Fruit fly (Drosophila melanogaster) whole organism, adult: Measurements from ENCODE around the gene CG9933.

ENCODE experiments used
- CG11617 ChIP-seq: fragments of 200-800 bp; sonication (Bioruptor generic); optimal IDR thresholded peaks from 2 replicates; lab custom pipeline; 2017; ENCODE audit warnings: mild to moderate bottlenecking, missing biosample characterization, missing genetic modification reagents, missing genetic modification characterization
- CG12768 ChIP-seq: fragments of 200-800 bp; sonication (Bioruptor generic); optimal IDR thresholded peaks from 2 replicates; lab custom pipeline; 2017; ENCODE audit warnings: missing biosample characterization, missing genetic modification characterization, mild to moderate bottlenecking, moderate library complexity, missing genetic modification reagents
- CG14711 ChIP-seq: fragments of 200-800 bp; sonication (Bioruptor generic); optimal IDR thresholded peaks from 2 replicates; lab custom pipeline; 2018; ENCODE audit warnings: missing biosample characterization, mild to moderate bottlenecking, missing genetic modification characterization, moderate library complexity
- CG1620 ChIP-seq: fragments of 200-800 bp; sonication (Bioruptor generic); optimal IDR thresholded peaks from 2 replicates; lab custom pipeline; 2016; ENCODE audit warnings: missing biosample characterization, missing genetic modification characterization
- CG33017 ChIP-seq: fragments of 200-800 bp; sonication (Bioruptor generic); optimal IDR thresholded peaks from 2 replicates; lab custom pipeline; 2018; ENCODE audit warnings: missing biosample characterization, mild to moderate bottlenecking, missing genetic modification characterization, moderate library complexity
- CG5204 ChIP-seq: fragments of 200-800 bp; sonication (Bioruptor generic); optimal IDR thresholded peaks from 2 replicates; lab custom pipeline; 2016; ENCODE audit warnings: missing biosample characterization, missing genetic modification characterization
- CG7045 ChIP-seq: fragments of 200-800 bp; sonication (Bioruptor generic); optimal IDR thresholded peaks from 2 replicates; lab custom pipeline; 2017; ENCODE audit warnings: missing biosample characterization, mild to moderate bottlenecking, missing genetic modification characterization
- CG7101 ChIP-seq: fragments of 200-800 bp; sonication (Bioruptor generic); optimal IDR thresholded peaks from 2 replicates; lab custom pipeline; 2018; ENCODE audit warnings: missing biosample characterization, mild to moderate bottlenecking, missing genetic modification characterization, moderate library complexity
- Clk ChIP-seq: fragments of 200-800 bp; sonication (Bioruptor generic); optimal IDR thresholded peaks from 2 replicates; lab custom pipeline; 2017; ENCODE audit warnings: missing biosample characterization, missing genetic modification characterization
- Crg-1 ChIP-seq: fragments of 200-800 bp; sonication (Bioruptor generic); optimal IDR thresholded peaks from 2 replicates; lab custom pipeline; 2016; ENCODE audit warnings: missing biosample characterization, missing genetic modification characterization
- Hr96 ChIP-seq: fragments of 200-800 bp; sonication (Bioruptor generic); optimal IDR thresholded peaks from 2 replicates; lab custom pipeline; 2016; ENCODE audit warnings: missing biosample characterization, missing genetic modification characterization
- Mnt ChIP-seq: fragments of 200-800 bp; sonication (Bioruptor generic); optimal IDR thresholded peaks from 2 replicates; lab custom pipeline; 2016; ENCODE audit warnings: missing biosample characterization, mild to moderate bottlenecking, missing genetic modification characterization
- bab1 ChIP-seq: fragments of 200-800 bp; sonication (Bioruptor generic); optimal IDR thresholded peaks from 3 replicates; lab custom pipeline; 2019; ENCODE audit warnings: missing biosample characterization, mild to moderate bottlenecking, missing genetic modification characterization, moderate library complexity
- cic ChIP-seq: fragments of 200-800 bp; sonication (Bioruptor generic); optimal IDR thresholded peaks from 2 replicates; lab custom pipeline; 2017; ENCODE audit warnings: missing biosample characterization, mild to moderate bottlenecking, missing genetic modification characterization, moderate library complexity
- cnc ChIP-seq, 2 experiments: fragments of >200 bp; optimal IDR thresholded peaks; 2 replicates each; lab custom pipeline; 2017
- kay ChIP-seq: fragments of 200-800 bp; sonication (Bioruptor generic); peaks from one replicate; lab custom pipeline; 2016; ENCODE audit warnings: missing biosample characterization, missing genetic modification characterization, borderline replicate concordance
- ovo ChIP-seq: fragments of 200-800 bp; sonication (Bioruptor generic); optimal IDR thresholded peaks from 2 replicates; lab custom pipeline; 2016; ENCODE audit warnings: missing biosample characterization, missing genetic modification characterization
- pad ChIP-seq: fragments of 200-800 bp; sonication (Bioruptor generic); optimal IDR thresholded peaks from 3 replicates; lab custom pipeline; 2017; ENCODE audit warnings: missing biosample characterization, missing genetic modification characterization, mild to moderate bottlenecking, moderate library complexity, missing genetic modification reagents
- tj ChIP-seq: fragments of 200-800 bp; sonication (Bioruptor generic); optimal IDR thresholded peaks from 3 replicates; lab custom pipeline; 2017; ENCODE audit warnings: missing biosample characterization, mild to moderate bottlenecking, missing genetic modification characterization, moderate library complexity
- toe ChIP-seq: fragments of 200-800 bp; sonication (Bioruptor generic); optimal IDR thresholded peaks from 2 replicates; lab custom pipeline; 2016; ENCODE audit warnings: missing biosample characterization, missing genetic modification characterization

The CG9933 gene

DNA sequence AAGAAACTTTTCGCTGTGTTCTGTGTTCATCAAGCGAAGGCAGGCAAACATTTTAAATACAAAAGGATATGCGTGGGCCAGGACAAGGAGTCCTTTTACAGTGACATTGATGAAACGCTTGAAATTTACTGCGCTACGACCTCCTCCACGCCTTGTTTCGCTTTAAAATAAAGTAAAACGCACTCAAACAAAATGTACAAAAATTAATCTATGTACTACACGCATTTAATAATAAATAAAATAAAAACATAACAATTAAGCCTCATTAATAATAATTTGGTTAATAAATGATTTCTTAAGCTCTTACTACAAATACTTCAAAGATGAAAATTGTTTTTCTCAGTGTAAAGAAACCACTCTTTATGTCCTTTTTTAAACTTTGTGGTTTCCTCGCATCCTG is 36.1 kb downstream of the CG9933 start:
- TF ChIP-seq CG14711 (tag; lab: Kevin White, UChicago) (no peak), Crg-1 (GFP tag; lab: Kevin White, UChicago) (no peak), Hr96 (GFP tag; lab: Kevin White, UChicago) (no peak), CG11617 (GFP tag; lab: Kevin White, UChicago) (no peak), cic (GFP tag; lab: Kevin White, UChicago) (no peak), ovo (no peak), CG7101 (tag; lab: Kevin White, UChicago) (no peak), tj (GFP tag; lab: Kevin White, UChicago) (no peak), CG1620 (no peak), CG7045 (GFP tag; lab: Kevin White, UChicago) (no peak), CG12768 (GFP tag; lab: Kevin White, UChicago) (no peak), Mnt (no peak)

DNA sequence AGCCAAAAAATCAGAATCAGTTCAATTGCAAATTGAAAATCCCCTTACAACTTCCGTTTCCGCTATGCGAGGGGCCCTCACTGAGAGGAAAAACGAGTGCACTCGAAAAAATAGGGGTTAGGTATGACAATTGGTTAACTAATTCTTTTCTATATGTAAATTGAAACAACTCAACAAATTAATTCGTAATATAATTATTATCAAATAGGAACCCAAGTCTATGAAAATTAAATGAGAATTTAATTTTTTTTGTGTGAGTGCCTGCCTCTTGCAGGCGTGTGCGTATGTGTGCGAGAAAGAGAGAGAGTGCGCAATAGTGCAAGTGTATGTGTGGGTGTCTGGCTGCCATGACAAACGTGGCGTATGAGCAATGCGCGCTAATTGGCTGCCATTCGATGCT is 39.0 kb downstream of the CG9933 start:
- TF ChIP-seq kay (peak; percentile 19), cnc (optimal IDR thresholded peaks at IDR 0.05; lab: Kevin White, UChicago) (no peak)

DNA sequence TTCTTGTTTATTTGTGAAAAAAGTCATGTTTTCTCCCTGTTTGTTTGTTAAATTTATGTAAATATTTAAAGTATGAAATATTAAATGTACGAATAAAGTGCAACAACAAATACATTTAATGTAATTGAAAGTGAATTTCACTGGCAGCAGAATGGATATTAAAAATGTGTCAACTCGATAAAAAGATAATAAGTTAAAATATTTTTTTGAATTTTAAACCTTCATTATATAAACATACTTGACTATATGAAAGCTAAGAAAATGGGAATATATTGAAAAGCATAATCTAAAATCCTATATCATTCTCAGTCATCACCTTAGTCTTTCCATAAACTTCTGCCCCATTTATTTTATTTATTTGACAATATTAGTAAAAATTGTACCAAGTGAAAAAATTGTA is 42.6 kb downstream of the CG9933 start, which contains the start of gene Vha68-3:
TSS of gene Vha68-3 (plus strand) at position 301 of the 400 bp plus-strand sequence.
- TF ChIP-seq pad (GFP tag; lab: Kevin White, UChicago), result no peak
- no peak for TF ChIP-seq cnc (optimal IDR thresholded peaks at IDR 0.05; lab: Kevin White, UChicago)
- no peak for TF ChIP-seq CG11617 (GFP tag; lab: Kevin White, UChicago)
- no peak for TF ChIP-seq CG5204 (GFP tag; lab: Kevin White, UChicago)
- no peak for TF ChIP-seq toe (GFP tag; lab: Kevin White, UChicago)
- TF ChIP-seq Crg-1 (GFP tag; lab: Kevin White, UChicago), result no peak
- TF ChIP-seq tj (GFP tag; lab: Kevin White, UChicago), result no peak
- TF ChIP-seq CG7101 (tag; lab: Kevin White, UChicago), result no peak
- no peak for TF ChIP-seq cic (GFP tag; lab: Kevin White, UChicago)

DNA sequence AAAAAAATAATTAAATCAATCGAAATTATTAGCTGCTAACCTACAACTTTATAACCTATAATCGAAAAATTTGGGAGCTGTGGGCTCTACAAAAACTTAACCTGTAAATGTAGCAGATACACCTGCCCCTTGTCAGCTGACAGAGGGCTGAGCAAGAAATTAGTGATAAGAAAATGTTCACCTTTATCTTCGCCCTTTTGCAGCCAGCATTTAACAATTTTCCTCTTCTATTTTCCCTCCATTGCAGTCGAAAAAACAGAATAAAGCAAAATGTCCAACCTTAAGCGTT is 45.8 kb downstream of the CG9933 start:
- no peak for TF ChIP-seq ovo
- TF ChIP-seq CG14711 (tag; lab: Kevin White, UChicago), result no peak
- peak; percentile 82 for TF ChIP-seq kay

DNA sequence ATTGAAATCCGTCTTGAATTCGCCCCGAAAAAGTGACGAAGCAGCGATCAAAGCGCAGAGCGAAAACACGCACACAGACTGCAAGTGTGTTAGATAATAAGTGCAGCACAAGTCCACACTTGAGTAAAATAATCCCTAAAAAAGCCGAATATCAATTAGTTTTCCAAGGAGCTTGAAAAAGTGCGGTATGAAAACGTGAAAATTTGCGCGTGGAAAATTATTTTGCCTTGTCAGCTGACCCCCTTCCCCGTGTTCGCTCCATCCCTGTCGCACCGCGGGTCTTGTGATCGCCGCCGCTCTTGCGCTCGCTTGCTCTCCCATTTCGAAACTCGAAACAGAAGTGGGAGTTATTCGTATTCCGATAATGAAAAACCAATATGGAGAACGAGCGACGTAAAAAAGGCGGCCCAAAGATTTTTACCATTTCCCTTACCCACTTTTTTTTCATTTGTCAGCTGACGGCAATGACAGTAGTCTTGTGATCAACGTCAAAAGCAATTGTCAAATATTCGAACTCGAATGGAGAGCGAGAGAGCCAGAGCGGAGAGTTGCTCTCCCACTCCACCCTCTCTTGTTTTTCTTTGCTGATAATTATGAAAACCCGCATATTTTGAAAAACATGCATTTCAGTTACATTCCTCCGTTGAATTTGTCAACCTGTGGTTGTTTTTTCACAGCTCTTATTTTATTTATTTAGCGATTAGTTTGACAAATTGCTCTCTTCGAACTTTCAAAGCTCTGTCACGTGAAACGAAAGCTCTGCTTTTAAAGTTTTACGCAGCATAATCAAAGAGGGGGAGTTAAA is 46.3 kb downstream of the CG9933 start:
- TF ChIP-seq tj (GFP tag; lab: Kevin White, UChicago), result peak; percentile 82
- no peak for TF ChIP-seq Hr96 (GFP tag; lab: Kevin White, UChicago)
- peak; percentile 93 for TF ChIP-seq kay

DNA sequence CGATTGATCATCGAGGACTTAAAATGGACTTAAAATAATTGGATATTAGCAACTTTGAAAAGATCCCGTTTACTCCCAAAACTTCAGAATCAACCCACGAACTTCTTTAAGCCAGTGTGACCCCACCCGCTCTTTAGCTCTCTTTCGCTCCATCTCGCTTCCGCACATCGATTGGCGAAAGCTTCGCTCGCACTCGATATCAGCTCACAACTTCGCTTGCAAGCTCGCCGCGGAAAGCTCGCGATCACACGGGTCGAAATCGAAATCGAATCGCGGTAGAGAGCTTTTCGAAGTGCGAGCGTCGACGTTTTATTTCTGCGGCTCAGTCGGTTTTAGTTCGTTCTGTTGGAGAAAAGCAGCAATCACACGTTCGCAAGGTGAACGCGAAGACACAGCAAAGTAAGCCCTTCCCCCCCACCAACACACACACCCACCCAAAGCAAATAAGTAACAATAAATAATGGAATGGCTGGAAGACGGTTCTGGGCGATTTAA is 47.0 kb downstream of the CG9933 start, which contains the start of gene Vha68-2:
TSS of gene Vha68-2 (plus strand) at position 278 of the 495 bp plus-strand sequence.
- peak; percentile 48 for TF ChIP-seq Crg-1 (GFP tag; lab: Kevin White, UChicago)
- TF ChIP-seq Clk (GFP tag; lab: Kevin White, UChicago), result no peak
- TF ChIP-seq cnc (optimal IDR thresholded peaks at IDR 0.05; lab: Kevin White, UChicago), result no peak
- peak; percentile 52 for TF ChIP-seq Mnt
- no peak for TF ChIP-seq kay
- TF ChIP-seq CG7045 (GFP tag; lab: Kevin White, UChicago), result no peak
- peak; percentile 23 for TF ChIP-seq CG11617 (GFP tag; lab: Kevin White, UChicago)
- TF ChIP-seq CG33017 (tag; lab: Kevin White, UChicago), result peak; percentile 16
- peak; percentile 28 for TF ChIP-seq cic (GFP tag; lab: Kevin White, UChicago)
- TF ChIP-seq tj (GFP tag; lab: Kevin White, UChicago), result no peak
- peak; percentile 74 for TF ChIP-seq CG7101 (tag; lab: Kevin White, UChicago)
- peak; percentile 82 for TF ChIP-seq bab1 (GFP tag; lab: Kevin White, UChicago)
- peak; percentile 80 for TF ChIP-seq CG1620
- TF ChIP-seq CG5204 (GFP tag; lab: Kevin White, UChicago), result peak; percentile 67
- TF ChIP-seq Hr96 (GFP tag; lab: Kevin White, UChicago), result peak; percentile 6
- TF ChIP-seq CG12768 (GFP tag; lab: Kevin White, UChicago), result no peak
- TF ChIP-seq CG14711 (tag; lab: Kevin White, UChicago), result no peak
- TF ChIP-seq pad (GFP tag; lab: Kevin White, UChicago), result peak; percentile 29
- peak; percentile 65 for TF ChIP-seq ovo
- TF ChIP-seq toe (GFP tag; lab: Kevin White, UChicago), result peak; percentile 38
